Worm (Caenorhabditis elegans) whole organism, L2 larva: ENCODE results near the gene F29C4.4.

Experiments
- C34F6.9 ChIP-seq: fragments of 150-350 bp; optimal IDR thresholded peaks from 2 replicates; lab custom pipeline; 2014; ENCODE audit warnings: missing biosample characterization, missing genetic modification characterization
- F13H6.1 ChIP-seq: sonication (generic microtip); optimal IDR thresholded peaks from 2 replicates; lab custom pipeline; 2016; ENCODE audit warnings: missing genetic modification characterization, missing compliant biosample characterization
- R02D3.7 ChIP-seq: fragments of 150-350 bp; optimal IDR thresholded peaks from 2 replicates; lab custom pipeline; 2014; ENCODE audit warnings: missing biosample characterization, missing genetic modification characterization
- Y55F3AM.14 ChIP-seq: fragments of 200-800 bp; sonication (Bioruptor generic); optimal IDR thresholded peaks from 2 replicates; lab custom pipeline; 2018; ENCODE audit warnings: mild to moderate bottlenecking, missing genetic modification characterization, missing compliant biosample characterization
- ZK546.5 ChIP-seq: sonication (generic microtip); optimal IDR thresholded peaks from 2 replicates; lab custom pipeline; 2017; ENCODE audit warnings: missing biosample characterization, missing genetic modification characterization
- alr-1 ChIP-seq: fragments of 150-350 bp; optimal IDR thresholded peaks from 2 replicates; lab custom pipeline; 2014; ENCODE audit warnings: missing biosample characterization, missing genetic modification characterization
- aly-2 ChIP-seq: fragments of 150-350 bp; optimal IDR thresholded peaks from 2 replicates; lab custom pipeline; 2014; ENCODE audit warnings: missing biosample characterization, missing genetic modification characterization
- ama-1 ChIP-seq: fragments of 150-350 bp; optimal IDR thresholded peaks from 2 replicates; lab custom pipeline; 2018; ENCODE audit warnings: inconsistent platforms
- blmp-1 ChIP-seq: sonication (generic microtip); optimal IDR thresholded peaks from 2 replicates; lab custom pipeline; 2017; ENCODE audit warnings: missing genetic modification characterization, mild to moderate bottlenecking, missing compliant biosample characterization, antibody characterized with exemption, moderate library complexity; ENCODE audit not compliant: insufficient read depth
- ceh-16 ChIP-seq: fragments of 150-350 bp; optimal IDR thresholded peaks from 2 replicates; lab custom pipeline; 2014; ENCODE audit warnings: missing biosample characterization, missing genetic modification characterization
- ceh-82 ChIP-seq: fragments of 150-350 bp; optimal IDR thresholded peaks from 2 replicates; lab custom pipeline; 2014; ENCODE audit warnings: missing biosample characterization, missing genetic modification characterization
- crh-2 ChIP-seq: sonication (generic microtip); optimal IDR thresholded peaks from 2 replicates; lab custom pipeline; 2017; ENCODE audit warnings: missing biosample characterization, missing genetic modification characterization
- egl-27 ChIP-seq: sonication (generic microtip); optimal IDR thresholded peaks from 3 replicates; lab custom pipeline; 2017; ENCODE audit warnings: missing biosample characterization, missing genetic modification reagents, missing genetic modification characterization
- elt-1 ChIP-seq: fragments of 150-350 bp; optimal IDR thresholded peaks from 2 replicates; lab custom pipeline; 2014; ENCODE audit warnings: missing biosample characterization, missing genetic modification characterization
- gmeb-1 ChIP-seq: fragments of 150-350 bp; optimal IDR thresholded peaks from 2 replicates; lab custom pipeline; 2014; ENCODE audit warnings: missing biosample characterization, missing genetic modification characterization
- lin-11 ChIP-seq: fragments of 150-350 bp; sonication (generic microtip); optimal IDR thresholded peaks from 2 replicates; lab custom pipeline; 2014; ENCODE audit warnings: missing biosample characterization, missing genetic modification characterization, inconsistent platforms, mixed read lengths
- lin-39 ChIP-seq: fragments of 150-350 bp; optimal IDR thresholded peaks from 2 replicates; lab custom pipeline; 2014; ENCODE audit warnings: missing biosample characterization, missing genetic modification reagents, missing genetic modification characterization
- lsy-2 ChIP-seq, 2 experiments: fragments of 150-350 bp in 1 of 2; sonication (generic microtip) in 1 of 2; optimal IDR thresholded peaks; 2 replicates each; lab custom pipeline; 2014 to 2017; ENCODE audit warnings: missing biosample characterization in 2 of 2, missing genetic modification characterization in 2 of 2
- mab-5 ChIP-seq: fragments of 150-350 bp; optimal IDR thresholded peaks from 2 replicates; lab custom pipeline; 2014; ENCODE audit warnings: missing biosample characterization, missing genetic modification characterization
- mbf-1 ChIP-seq: sonication (generic microtip); optimal IDR thresholded peaks from 2 replicates; lab custom pipeline; 2017; ENCODE audit warnings: missing biosample characterization, missing genetic modification characterization
- mdl-1 ChIP-seq, 2 experiments: fragments of 150-350 bp in 1 of 2; sonication (generic microtip) in 1 of 2; optimal IDR thresholded peaks; 2 replicates each; lab custom pipeline; 2017; ENCODE audit warnings: missing biosample characterization in 2 of 2, missing genetic modification characterization in 2 of 2
- nhr-10 ChIP-seq: sonication (generic microtip); optimal IDR thresholded peaks from 2 replicates; lab custom pipeline; 2017; ENCODE audit warnings: missing biosample characterization, missing genetic modification characterization
- nhr-11 ChIP-seq: fragments of 150-350 bp; optimal IDR thresholded peaks from 2 replicates; lab custom pipeline; 2014; ENCODE audit warnings: missing biosample characterization, missing genetic modification characterization
- nhr-12 ChIP-seq: fragments of 150-350 bp; optimal IDR thresholded peaks from 2 replicates; lab custom pipeline; 2014; ENCODE audit warnings: missing biosample characterization, missing genetic modification characterization
- nhr-129 ChIP-seq: fragments of 150-350 bp; optimal IDR thresholded peaks from 2 replicates; lab custom pipeline; 2014; ENCODE audit warnings: missing biosample characterization, missing genetic modification characterization
- nhr-23 ChIP-seq: fragments of 150-350 bp; optimal IDR thresholded peaks from 2 replicates; lab custom pipeline; 2014; ENCODE audit warnings: missing biosample characterization, missing genetic modification reagents, missing genetic modification characterization
- nhr-237 ChIP-seq: fragments of 150-350 bp; optimal IDR thresholded peaks from 2 replicates; lab custom pipeline; 2014; ENCODE audit warnings: missing biosample characterization, missing genetic modification characterization
- nhr-25 ChIP-seq: fragments of 150-350 bp; sonication (generic microtip); optimal IDR thresholded peaks from 3 replicates; lab custom pipeline; 2014; ENCODE audit warnings: missing biosample characterization, missing genetic modification characterization
- nhr-6 ChIP-seq: fragments of 150-350 bp; optimal IDR thresholded peaks from 2 replicates; lab custom pipeline; 2014; ENCODE audit warnings: missing biosample characterization, missing genetic modification characterization
- nhr-77 ChIP-seq: fragments of 150-350 bp; optimal IDR thresholded peaks from 2 replicates; lab custom pipeline; 2014; ENCODE audit warnings: missing biosample characterization, missing genetic modification characterization
- peb-1 ChIP-seq: fragments of 150-350 bp; optimal IDR thresholded peaks from 2 replicates; lab custom pipeline; 2014; ENCODE audit warnings: missing biosample characterization, missing genetic modification characterization
- skn-1 ChIP-seq: sonication (generic microtip); optimal IDR thresholded peaks from 2 replicates; lab custom pipeline; 2017; ENCODE audit warnings: missing biosample characterization, missing genetic modification characterization
- sma-3 ChIP-seq: sonication (generic microtip); optimal IDR thresholded peaks from 2 replicates; lab custom pipeline; 2016; ENCODE audit warnings: missing genetic modification reagents, missing genetic modification characterization, missing compliant biosample characterization
- sma-9 ChIP-seq, 2 experiments: fragments of 150-350 bp in 1 of 2; sonication (generic microtip) in 1 of 2; optimal IDR thresholded peaks; 2 replicates each; lab custom pipeline; 2014 to 2016; ENCODE audit warnings: missing genetic modification characterization in 2 of 2, mild to moderate bottlenecking in 1 of 2, missing biosample characterization in 1 of 2, missing compliant biosample characterization in 1 of 2, missing genetic modification reagents in 1 of 2, moderate library complexity in 1 of 2
- snpc-4 ChIP-seq: fragments of 150-350 bp; optimal IDR thresholded peaks from 2 replicates; lab custom pipeline; 2014; ENCODE audit warnings: missing biosample characterization, missing genetic modification characterization
- unc-39 ChIP-seq: fragments of 150-350 bp; optimal IDR thresholded peaks from 2 replicates; lab custom pipeline; 2014; ENCODE audit warnings: missing biosample characterization, missing genetic modification characterization
- unc-55 ChIP-seq: fragments of 150-350 bp; sonication (generic microtip); optimal IDR thresholded peaks from 3 replicates; lab custom pipeline; 2014; ENCODE audit warnings: missing biosample characterization, missing genetic modification reagents, missing genetic modification characterization
- unc-62 ChIP-seq: fragments of 150-350 bp; optimal IDR thresholded peaks from 2 replicates; lab custom pipeline; 2014; ENCODE audit warnings: missing biosample characterization, missing genetic modification reagents, missing genetic modification characterization
- zag-1 ChIP-seq: fragments of 150-350 bp; optimal IDR thresholded peaks from 2 replicates; lab custom pipeline; 2014; ENCODE audit warnings: missing biosample characterization, missing genetic modification characterization
- ztf-11 ChIP-seq: sonication (generic microtip); optimal IDR thresholded peaks from 2 replicates; lab custom pipeline; 2017; ENCODE audit warnings: missing biosample characterization, missing genetic modification characterization
- ztf-4 ChIP-seq: fragments of 150-350 bp; optimal IDR thresholded peaks from 2 replicates; lab custom pipeline; 2014; ENCODE audit warnings: missing biosample characterization, missing genetic modification characterization

Gene F29C4.4

DNA sequence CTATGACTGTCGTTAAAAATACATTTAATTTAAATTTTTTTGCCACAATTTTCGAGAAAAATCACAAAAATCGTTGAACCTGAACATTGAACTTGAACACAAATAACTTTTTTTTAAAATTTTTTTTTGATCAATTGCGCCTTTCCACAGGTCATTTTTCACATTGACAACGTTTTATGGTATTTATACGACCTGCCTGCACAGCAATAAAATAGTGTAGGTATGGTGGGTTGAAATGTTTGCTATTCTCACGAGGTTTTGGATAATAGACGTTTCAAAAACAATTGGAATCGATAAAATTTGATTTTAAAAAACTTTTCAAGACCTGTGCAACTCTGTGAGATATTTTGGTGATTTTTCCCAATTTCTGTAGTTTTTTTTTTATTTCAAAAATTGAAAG lies 33.3 kb upstream of the F29C4.4 start:
- no peak for TF ChIP-seq nhr-129 (tag; lab: Kevin White, UChicago)
- no peak for TF ChIP-seq nhr-12 (tag; lab: Kevin White, UChicago)
- no peak for TF ChIP-seq egl-27
- no peak for TF ChIP-seq nhr-23 (tag; lab: Kevin White, UChicago)
- TF ChIP-seq peb-1, result no peak
- no peak for TF ChIP-seq nhr-25 (tag; lab: Kevin White, UChicago)
- no peak for TF ChIP-seq R02D3.7 (tag; lab: Kevin White, UChicago)
- TF ChIP-seq nhr-77 (tag; lab: Kevin White, UChicago), result no peak
- TF ChIP-seq aly-2 (tag; lab: Kevin White, UChicago), result no peak

- TF ChIP-seq F13H6.1 (tag; lab: Kevin White, UChicago) (peak; percentile 47), C34F6.9 (peak; percentile 37), nhr-12 (tag; lab: Kevin White, UChicago) (no peak), sma-9 (GFP tag; optimal IDR thresholded peaks at IDR 0.05; lab: Kevin White, UChicago) (peak; percentile 35), sma-9 (tag; optimal IDR thresholded peaks at IDR 0.05; lab: Kevin White, UChicago) (no peak), mdl-1 (tag; optimal IDR thresholded peaks at IDR 0.05; lab: Kevin White, UChicago) (peak in 1 of 2 experiments; percentile 4), nhr-129 (tag; lab: Kevin White, UChicago) (peak; percentile 32), egl-27 (no peak), nhr-10 (tag; lab: Kevin White, UChicago) (no peak), mab-5 (no peak), skn-1 (tag; lab: Kevin White, UChicago) (no peak)
- TF ChIP-seq, all 48 proteins: peak for 5
Measured at ce11 chrIV:79205-79604, 32.3 kb upstream of the F29C4.4 start, which contains the start of gene T05C7.9. T05C7.9 (plus strand) TSS chrIV:79276.

- TF ChIP-seq C34F6.9 (no peak), nhr-12 (tag; lab: Kevin White, UChicago) (no peak), ztf-11 (tag; lab: Kevin White, UChicago) (no peak), aly-2 (tag; lab: Kevin White, UChicago) (no peak)
Measured at ce11 chrIV:80943-81342, 30.5 kb upstream of the F29C4.4 start.

DNA sequence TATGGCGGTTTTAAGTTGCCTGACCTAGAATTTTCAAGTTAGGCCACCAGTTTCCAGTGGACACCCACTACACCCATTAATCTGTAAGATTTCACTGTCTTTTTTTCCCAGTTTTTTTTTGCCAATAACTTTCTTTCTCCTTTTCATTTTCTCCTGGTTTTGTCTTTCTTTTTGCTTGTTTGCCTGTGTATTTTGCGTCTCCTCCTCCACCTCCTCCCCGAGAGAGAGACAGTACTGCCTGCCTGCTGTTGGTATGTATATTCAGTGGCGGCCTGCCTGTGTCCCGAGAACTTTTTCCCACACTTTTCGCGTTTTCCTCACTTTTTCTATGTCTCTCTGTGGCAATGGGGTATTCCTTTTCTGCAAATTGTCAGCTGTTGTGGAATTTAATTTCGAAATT lies 30.0 kb upstream of the F29C4.4 start:
- no peak for TF ChIP-seq ceh-16
- TF ChIP-seq F13H6.1 (tag; lab: Kevin White, UChicago), result no peak
- TF ChIP-seq mbf-1 (tag; lab: Kevin White, UChicago), result no peak
- no peak for TF ChIP-seq ceh-82
- TF ChIP-seq nhr-12 (tag; lab: Kevin White, UChicago), result no peak
- TF ChIP-seq unc-62 (GFP tag; lab: Kevin White, UChicago), result no peak
- TF ChIP-seq ztf-11 (tag; lab: Kevin White, UChicago), result no peak
- no peak for TF ChIP-seq lsy-2 (tag; optimal IDR thresholded peaks at IDR 0.05; lab: Kevin White, UChicago)
- no peak for TF ChIP-seq elt-1 (tag; lab: Kevin White, UChicago)
- TF ChIP-seq snpc-4 (tag; lab: Kevin White, UChicago), result no peak
- no peak for TF ChIP-seq nhr-6 (tag; lab: Kevin White, UChicago)
- no peak for TF ChIP-seq R02D3.7 (tag; lab: Kevin White, UChicago)
- TF ChIP-seq nhr-77 (tag; lab: Kevin White, UChicago), result no peak
- no peak for TF ChIP-seq nhr-23 (tag; lab: Kevin White, UChicago)
- TF ChIP-seq egl-27, result no peak
- no peak for TF ChIP-seq ZK546.5 (tag; lab: Kevin White, UChicago)
- no peak for TF ChIP-seq lin-39
- no peak for TF ChIP-seq zag-1 (tag; lab: Kevin White, UChicago)
- no peak for TF ChIP-seq gmeb-1 (tag; lab: Kevin White, UChicago)

ce11 chrIV:82309-82708 lies 29.2 kb upstream of the F29C4.4 start:
- no peak for TF ChIP-seq gmeb-1 (tag; lab: Kevin White, UChicago)
- TF ChIP-seq unc-39, result no peak
- no peak for TF ChIP-seq ama-1 (lab: Kevin White, UChicago)
- no peak for TF ChIP-seq sma-3
- TF ChIP-seq crh-2, result no peak
- TF ChIP-seq snpc-4 (tag; lab: Kevin White, UChicago), result no peak

ce11 chrIV:86744-87143 lies 24.7 kb upstream of the F29C4.4 start:
- TF ChIP-seq nhr-25 (tag; lab: Kevin White, UChicago) (no peak), nhr-129 (tag; lab: Kevin White, UChicago) (no peak), Y55F3AM.14 (GFP tag; lab: Kevin White, UChicago) (no peak), nhr-11 (tag; lab: Kevin White, UChicago) (no peak), nhr-77 (tag; lab: Kevin White, UChicago) (no peak), unc-55 (no peak), lin-11 (tag; lab: Kevin White, UChicago) (no peak), elt-1 (tag; lab: Kevin White, UChicago) (no peak), nhr-237 (tag; lab: Kevin White, UChicago) (no peak), nhr-10 (tag; lab: Kevin White, UChicago) (no peak), ztf-4 (tag; lab: Kevin White, UChicago) (no peak), unc-39 (no peak), unc-62 (GFP tag; lab: Kevin White, UChicago) (no peak), blmp-1 (tag; lab: Kevin White, UChicago) (no peak), ZK546.5 (tag; lab: Kevin White, UChicago) (no peak), egl-27 (no peak), F13H6.1 (tag; lab: Kevin White, UChicago) (no peak), alr-1 (tag; lab: Kevin White, UChicago) (no peak)
- TF ChIP-seq, all 48 proteins: peak for 0
